Worm (Caenorhabditis elegans) whole organism, L3 larva: ENCODE measurements around the gene snt-7.

Experiments
- ZK546.5 ChIP-seq: sonication (generic microtip); optimal IDR thresholded peaks from 2 replicates; lab custom pipeline; 2017; ENCODE audit warnings: missing biosample characterization, missing genetic modification characterization
- aly-2 ChIP-seq: fragments of 150-350 bp; optimal IDR thresholded peaks from 2 replicates; lab custom pipeline; 2014; ENCODE audit warnings: missing biosample characterization, missing genetic modification characterization
- elt-2 ChIP-seq: sonication (generic microtip); optimal IDR thresholded peaks from 2 replicates; lab custom pipeline; 2016; ENCODE audit warnings: missing genetic modification reagents, mild to moderate bottlenecking, missing genetic modification characterization, missing compliant biosample characterization
- elt-3 ChIP-seq, 3 experiments: fragments of 150-350 bp in 1 of 3; sonication (generic microtip) in 2 of 3; optimal IDR thresholded peaks; 2 replicates in 2 of 3; 4 replicates in 1 of 3; lab custom pipeline; 2014 to 2017; ENCODE audit warnings: missing biosample characterization in 3 of 3, missing genetic modification characterization in 3 of 3
- fos-1 ChIP-seq: fragments of 150-350 bp; optimal IDR thresholded peaks from 2 replicates; lab custom pipeline; 2014; ENCODE audit warnings: missing biosample characterization, missing genetic modification characterization
- lin-15B ChIP-seq: fragments of 150-350 bp; optimal IDR thresholded peaks from 2 replicates; lab custom pipeline; 2014; ENCODE audit warnings: missing biosample characterization, missing genetic modification characterization
- mdl-1 ChIP-seq: fragments of 150-350 bp; optimal IDR thresholded peaks from 2 replicates; lab custom pipeline; 2014; ENCODE audit warnings: missing biosample characterization, missing genetic modification characterization
- nhr-11 ChIP-seq: fragments of 150-350 bp; optimal IDR thresholded peaks from 2 replicates; lab custom pipeline; 2014; ENCODE audit warnings: missing biosample characterization, missing genetic modification characterization
- nhr-76 ChIP-seq: fragments of 150-350 bp; sonication (generic microtip); optimal IDR thresholded peaks from 5 replicates; lab custom pipeline; 2014; ENCODE audit warnings: missing biosample characterization, missing genetic modification characterization
- pqm-1 ChIP-seq: fragments of 150-350 bp; optimal IDR thresholded peaks from 2 replicates; lab custom pipeline; 2017; ENCODE audit warnings: missing biosample characterization, missing genetic modification characterization, inconsistent platforms
- skn-1 ChIP-seq: fragments of 150-350 bp; optimal IDR thresholded peaks from 2 replicates; lab custom pipeline; 2014; ENCODE audit warnings: missing biosample characterization, missing genetic modification characterization
- snpc-4 ChIP-seq: fragments of 150-350 bp; optimal IDR thresholded peaks from 2 replicates; lab custom pipeline; 2014; ENCODE audit warnings: missing biosample characterization, missing genetic modification characterization
- ztf-11 ChIP-seq: fragments of 150-350 bp; optimal IDR thresholded peaks from 2 replicates; lab custom pipeline; 2014; ENCODE audit warnings: missing biosample characterization, missing genetic modification characterization

DNA sequence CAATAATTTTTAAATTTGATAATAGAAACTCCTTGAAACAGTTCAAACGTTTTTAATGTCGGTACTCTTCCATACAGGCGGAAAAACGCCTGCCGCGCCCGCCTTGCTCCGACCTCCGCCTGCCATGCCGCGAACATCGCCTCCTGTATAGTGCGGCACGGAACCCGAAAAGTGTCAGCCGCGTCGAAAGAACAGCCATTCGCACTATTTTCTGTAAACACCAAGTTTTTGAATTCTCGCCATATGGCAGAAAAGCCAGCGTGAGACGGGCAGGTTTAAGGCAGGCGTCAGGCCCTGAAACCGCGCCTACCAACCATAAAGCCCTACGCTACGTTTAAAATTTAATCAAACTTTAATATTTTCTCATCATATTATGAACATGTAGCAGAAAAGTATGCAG lies 23.8 kb upstream of the snt-7 start:
- no peak for TF ChIP-seq elt-2 (tag; lab: Kevin White, UChicago)
- no peak for TF ChIP-seq skn-1 (tag; lab: Kevin White, UChicago)
- peak; percentile 46 for TF ChIP-seq snpc-4 (tag; lab: Kevin White, UChicago)
- no peak for TF ChIP-seq mdl-1 (tag; lab: Kevin White, UChicago)
- TF ChIP-seq nhr-11 (tag; lab: Kevin White, UChicago): no peak
- no peak for TF ChIP-seq ZK546.5 (tag; lab: Kevin White, UChicago)
- TF ChIP-seq ztf-11 (tag; lab: Kevin White, UChicago): no peak
- TF ChIP-seq nhr-76 (tag; lab: Kevin White, UChicago): no peak
- no peak for TF ChIP-seq lin-15B (tag; lab: Kevin White, UChicago)
- no peak for TF ChIP-seq aly-2 (tag; lab: Kevin White, UChicago)
- TF ChIP-seq fos-1 (tag; lab: Kevin White, UChicago): no peak
- no peak for TF ChIP-seq pqm-1 (tag; lab: Kevin White, UChicago)
- no peak for TF ChIP-seq elt-3 (tag; optimal IDR thresholded peaks at IDR 0.05; lab: Kevin White, UChicago)
